Fruit fly (Drosophila melanogaster) Kc167 (cell line): ENCODE data around the gene CG5435.
A peak's percentile ranks its signal among the peaks of the same experiment; 100 is the strongest.

Experiments
- Myc ChIP-seq: fragments of >200 bp; optimal IDR thresholded peaks from 2 replicates; lab custom pipeline; 2017; ENCODE audit warnings: missing external identifiers
- Sin3A ChIP-seq: fragments of >200 bp; optimal IDR thresholded peaks from 2 replicates; lab custom pipeline; 2018; ENCODE audit warnings: missing external identifiers
- h ChIP-seq: fragments of >200 bp; optimal IDR thresholded peaks from 3 replicates; lab custom pipeline; 2018; ENCODE audit warnings: missing external identifiers
- insv ChIP-seq: fragments of >200 bp; optimal IDR thresholded peaks from 3 replicates; lab custom pipeline; 2018; ENCODE audit warnings: missing external identifiers
- psq ChIP-seq: fragments of >200 bp; optimal IDR thresholded peaks from 2 replicates; lab custom pipeline; 2017; ENCODE audit warnings: missing external identifiers
- ttk ChIP-seq: sonication (Bioruptor generic); optimal IDR thresholded peaks from 2 replicates; lab custom pipeline; 2017; ENCODE audit warnings: missing external identifiers

The CG5435 gene

DNA sequence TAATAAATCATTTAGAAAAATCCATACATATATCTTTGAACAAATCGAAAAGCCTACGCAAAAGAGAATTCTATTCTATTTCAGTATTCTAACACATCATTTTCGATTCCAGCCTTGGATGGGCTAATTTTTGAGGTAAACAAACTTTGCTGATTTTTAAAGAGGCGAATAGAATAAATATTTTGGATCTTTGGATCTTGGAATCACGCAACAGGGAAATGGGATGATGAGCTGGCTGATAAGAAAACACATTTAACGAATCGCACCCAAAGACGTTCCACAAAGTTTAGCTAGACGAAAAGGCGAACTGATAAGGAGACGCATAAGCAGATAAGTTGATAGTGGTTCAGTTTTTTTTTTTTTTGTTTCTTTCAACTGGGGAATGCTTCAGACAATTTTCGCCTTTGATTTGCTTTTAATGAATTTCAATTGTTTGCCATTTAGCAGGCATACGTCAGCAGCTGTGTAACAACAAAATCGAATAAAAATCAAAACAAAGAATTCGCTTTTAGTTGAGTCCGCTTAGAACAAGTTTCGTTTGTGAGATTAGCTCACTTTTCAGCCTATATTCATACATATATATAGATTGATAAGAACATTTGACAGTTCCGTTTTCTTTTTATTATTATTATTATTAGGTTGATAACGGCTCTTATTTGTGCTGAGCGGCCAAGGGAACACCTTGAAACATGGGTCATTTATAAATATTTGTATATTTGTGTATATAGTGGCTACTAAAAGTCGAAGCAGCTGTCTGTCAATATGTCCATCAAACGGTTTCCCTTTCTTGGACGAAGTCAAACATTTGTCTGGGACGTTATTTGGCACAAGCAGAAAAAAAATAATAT is 34.7 kb upstream of the CG5435 start:
- no peak for TF ChIP-seq ttk (lab: Kevin White, UChicago)
- TF ChIP-seq h (lab: Kevin White, UChicago), result no peak

- TF ChIP-seq h (lab: Kevin White, UChicago), result no peak
- TF ChIP-seq Sin3A (lab: Kevin White, UChicago), result no peak
- no peak for TF ChIP-seq ttk (lab: Kevin White, UChicago)
- TF ChIP-seq Myc (lab: Kevin White, UChicago), result no peak
- TF ChIP-seq psq (lab: Kevin White, UChicago), result no peak
- TF ChIP-seq insv (lab: Kevin White, UChicago), result no peak
Measured at dm6 chr2L:12464065-12464464, 33.4 kb upstream of the CG5435 start.

DNA sequence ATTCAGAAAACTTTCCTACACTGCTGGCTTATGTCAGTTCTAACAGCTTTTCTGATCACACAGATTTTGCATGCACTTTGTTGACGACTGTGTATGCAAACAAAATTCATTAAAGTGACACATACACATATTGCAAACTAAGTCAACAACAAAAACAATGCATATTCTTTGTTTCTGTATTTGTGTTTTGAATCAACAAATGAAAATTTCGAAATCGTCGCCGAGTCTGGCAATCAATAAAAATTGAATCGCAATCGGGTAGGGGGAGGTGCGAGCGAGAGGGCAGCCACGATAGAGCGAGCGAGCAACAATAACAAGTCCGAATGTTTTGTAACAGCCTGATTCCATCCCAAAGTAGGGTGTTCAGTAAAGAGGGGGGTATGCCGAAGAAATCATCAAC is 32.3 kb upstream of the CG5435 start:
- no peak for TF ChIP-seq h (lab: Kevin White, UChicago)
- no peak for TF ChIP-seq psq (lab: Kevin White, UChicago)
- no peak for TF ChIP-seq Sin3A (lab: Kevin White, UChicago)
- TF ChIP-seq insv (lab: Kevin White, UChicago), result no peak
- no peak for TF ChIP-seq ttk (lab: Kevin White, UChicago)
- no peak for TF ChIP-seq Myc (lab: Kevin White, UChicago)

DNA sequence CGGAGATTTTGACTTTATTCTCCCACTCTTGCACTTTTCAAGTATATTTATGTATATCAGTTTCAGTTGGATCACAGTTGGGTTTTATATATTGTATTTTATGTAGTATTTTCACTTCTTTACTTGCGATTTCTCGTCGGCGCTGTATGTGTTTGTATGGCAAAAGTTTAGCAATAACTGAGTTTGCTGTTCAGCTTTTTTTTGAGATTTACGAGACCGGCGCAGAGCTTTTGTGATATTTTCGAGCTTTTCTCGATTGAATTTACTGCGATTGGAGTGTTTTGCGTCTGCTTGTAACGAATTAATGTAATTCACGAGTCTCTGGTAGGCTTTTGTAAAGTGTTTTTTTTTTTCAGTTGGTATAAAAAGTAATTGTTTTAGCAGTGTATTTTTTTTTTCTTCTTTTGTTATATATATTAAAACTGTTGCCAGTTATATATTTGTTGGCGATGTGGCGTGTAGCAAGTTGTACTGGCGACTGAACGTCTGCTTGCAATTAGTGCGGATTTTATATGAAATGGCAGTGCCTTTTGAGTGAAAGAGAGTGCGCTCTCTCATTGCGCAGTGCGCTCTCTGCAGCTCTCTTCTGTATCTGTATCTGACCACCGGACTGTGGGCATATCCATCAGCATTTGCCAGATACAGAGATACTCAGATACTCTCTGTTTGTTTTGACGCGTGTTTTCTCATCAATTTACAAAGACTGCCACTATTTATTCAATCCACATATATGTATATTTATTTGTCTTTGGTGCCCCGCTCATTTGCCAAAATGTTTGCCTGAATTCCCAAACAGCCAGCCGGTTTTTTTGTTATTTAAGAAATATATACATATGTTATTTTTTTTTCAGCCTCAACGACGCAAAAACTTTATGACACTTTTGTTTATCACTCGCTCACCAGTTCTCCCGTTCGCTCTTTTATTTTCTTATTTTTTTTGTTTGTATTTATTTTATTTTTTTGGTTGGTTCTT is 30.4 kb upstream of the CG5435 start:
- TF ChIP-seq psq (lab: Kevin White, UChicago) (no peak), Sin3A (lab: Kevin White, UChicago) (no peak), h (lab: Kevin White, UChicago) (no peak), insv (lab: Kevin White, UChicago) (no peak), Myc (lab: Kevin White, UChicago) (no peak), ttk (lab: Kevin White, UChicago) (no peak)

- TF ChIP-seq ttk (lab: Kevin White, UChicago) (peak; percentile 12), h (lab: Kevin White, UChicago) (no peak), insv (lab: Kevin White, UChicago) (no peak), psq (lab: Kevin White, UChicago) (no peak)
Measured at dm6 chr2L:12459841-12460240, 29.1 kb upstream of the CG5435 start.

dm6 chr2L:12459191-12459590 is 28.5 kb upstream of the CG5435 start:
- TF ChIP-seq insv (lab: Kevin White, UChicago) (no peak), Myc (lab: Kevin White, UChicago) (no peak), psq (lab: Kevin White, UChicago) (no peak), Sin3A (lab: Kevin White, UChicago) (no peak), h (lab: Kevin White, UChicago) (no peak), ttk (lab: Kevin White, UChicago) (no peak)

dm6 chr2L:12457715-12458114 is 27.0 kb upstream of the CG5435 start:
- TF ChIP-seq Myc (lab: Kevin White, UChicago) (no peak), psq (lab: Kevin White, UChicago) (no peak), h (lab: Kevin White, UChicago) (no peak), insv (lab: Kevin White, UChicago) (no peak), ttk (lab: Kevin White, UChicago) (no peak), Sin3A (lab: Kevin White, UChicago) (no peak)

dm6 chr2L:12457201-12457600 is 26.5 kb upstream of the CG5435 start:
- TF ChIP-seq psq (lab: Kevin White, UChicago) (no peak), Myc (lab: Kevin White, UChicago) (no peak), ttk (lab: Kevin White, UChicago) (no peak), Sin3A (lab: Kevin White, UChicago) (no peak), insv (lab: Kevin White, UChicago) (no peak), h (lab: Kevin White, UChicago) (no peak)

DNA sequence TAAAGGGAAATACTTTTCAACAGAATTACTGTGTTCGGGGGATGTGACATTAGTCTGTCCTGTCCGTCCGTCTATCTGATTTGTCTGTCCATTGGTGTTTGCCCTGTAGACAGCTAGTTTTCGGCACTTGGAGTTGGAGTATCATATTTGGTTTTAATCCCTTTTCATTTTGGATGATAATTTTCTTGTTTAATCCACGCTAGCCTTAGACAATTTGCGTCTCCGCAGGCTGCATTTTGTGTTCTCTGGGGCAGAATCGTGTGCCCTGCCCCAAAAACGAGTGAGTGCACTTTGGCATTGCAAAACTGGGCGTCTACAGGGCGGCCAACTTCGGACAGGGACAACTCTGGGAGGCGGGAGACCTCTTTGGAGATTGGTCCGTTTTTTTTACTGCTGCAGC is 25.1 kb upstream of the CG5435 start:
- TF ChIP-seq Myc (lab: Kevin White, UChicago) (no peak), Sin3A (lab: Kevin White, UChicago) (no peak), ttk (lab: Kevin White, UChicago) (no peak), psq (lab: Kevin White, UChicago) (no peak), h (lab: Kevin White, UChicago) (no peak), insv (lab: Kevin White, UChicago) (no peak)

- TF ChIP-seq ttk (lab: Kevin White, UChicago) (no peak), Myc (lab: Kevin White, UChicago) (no peak), h (lab: Kevin White, UChicago) (no peak), Sin3A (lab: Kevin White, UChicago) (no peak), insv (lab: Kevin White, UChicago) (no peak), psq (lab: Kevin White, UChicago) (no peak)
Measured at dm6 chr2L:12455049-12455448, 24.4 kb upstream of the CG5435 start.
